Worm (Caenorhabditis elegans) whole organism, young adult: ENCODE data around the gene gck-4.
A peak's percentile ranks its signal among the peaks of the same experiment; 100 is the strongest.

Experiments used
- C06A6.2 ChIP-seq: fragments of 200-800 bp; sonication (Bioruptor generic); conservative IDR thresholded peaks from 2 replicates; pipeline ENCODE4 v1.3.6; 2022; ENCODE audit warnings: missing genetic modification characterization, missing compliant biosample characterization
- F22D6.2 ChIP-seq: sonication (generic microtip); optimal IDR thresholded peaks from 2 replicates; lab custom pipeline; 2016; ENCODE audit warnings: mild to moderate bottlenecking, missing genetic modification characterization, missing compliant biosample characterization
- F33H1.4 ChIP-seq: fragments of 200-800 bp; sonication (Bioruptor generic); IDR thresholded peaks from 2 replicates; pipeline ENCODE4 v1.3.6; 2022; ENCODE audit warnings: missing genetic modification reagents, missing genetic modification characterization, missing compliant biosample characterization
- F37B4.10 ChIP-seq: fragments of 200-800 bp; sonication (Bioruptor generic); IDR thresholded peaks from 2 replicates; pipeline ENCODE4 v1.3.6; 2022; ENCODE audit warnings: missing genetic modification characterization, missing compliant biosample characterization
- F52B5.7 ChIP-seq: sonication (generic microtip); optimal IDR thresholded peaks from 2 replicates; lab custom pipeline; 2016; ENCODE audit warnings: mild to moderate bottlenecking, missing genetic modification characterization, missing compliant biosample characterization
- F55B11.4 ChIP-seq: sonication (generic microtip); optimal IDR thresholded peaks from 2 replicates; lab custom pipeline; 2016; ENCODE audit warnings: missing compliant biosample characterization, missing genetic modification characterization, borderline replicate concordance; ENCODE audit not compliant: insufficient read depth
- K12H6.12 ChIP-seq: fragments of 200-800 bp; sonication (Bioruptor generic); optimal IDR thresholded peaks from 2 replicates; lab custom pipeline; 2018; ENCODE audit warnings: mild to moderate bottlenecking, missing genetic modification characterization, missing compliant biosample characterization
- T07F8.4 ChIP-seq: sonication (generic microtip); optimal IDR thresholded peaks from 2 replicates; lab custom pipeline; 2016; ENCODE audit warnings: mild to moderate bottlenecking, missing genetic modification characterization, moderate library complexity, missing compliant biosample characterization
- Y79H2A.3 ChIP-seq: fragments of 200-800 bp; sonication (Bioruptor generic); conservative IDR thresholded peaks from 2 replicates; pipeline ENCODE4 v1.3.6; 2022; ENCODE audit warnings: missing genetic modification reagents, missing genetic modification characterization, missing compliant biosample characterization
- ama-1 ChIP-seq, 3 experiments: fragments of 150-350 bp in 1 of 3; sonication (generic microtip) in 2 of 3; optimal IDR thresholded peaks; 2 replicates each; lab custom pipeline; 2014 to 2018; ENCODE audit warnings: missing biosample characterization in 2 of 3, missing genetic modification characterization in 2 of 3, missing genetic modification reagents in 2 of 3
- attf-3 ChIP-seq: fragments of 200-800 bp; sonication (Bioruptor generic); conservative IDR thresholded peaks from 2 replicates; pipeline ENCODE4 v1.3.6; 2022; ENCODE audit warnings: missing genetic modification reagents, missing genetic modification characterization, missing compliant biosample characterization
- cebp-1 ChIP-seq, 2 experiments: fragments of 200-800 bp in 1 of 2; sonication (Bioruptor generic) in 1 of 2; sonication (generic microtip) in 1 of 2; IDR thresholded peaks in 1 of 2; optimal IDR thresholded peaks in 1 of 2; 2 replicates each; pipeline versions ENCODE4 v1.3.6 to Lab custom; 2017 to 2022; ENCODE audit warnings: missing compliant biosample characterization in 2 of 2, missing genetic modification characterization in 2 of 2, mild to moderate bottlenecking in 1 of 2, missing genetic modification reagents in 1 of 2, moderate library complexity in 1 of 2
- ceh-27 ChIP-seq: fragments of 200-800 bp; sonication (Bioruptor generic); optimal IDR thresholded peaks from 2 replicates; lab custom pipeline; 2018; ENCODE audit warnings: mild to moderate bottlenecking, missing genetic modification characterization, moderate library complexity, missing compliant biosample characterization
- ceh-40 ChIP-seq: fragments of 200-800 bp; sonication (Bioruptor generic); IDR thresholded peaks from 2 replicates; pipeline ENCODE4 v1.3.6; 2022; ENCODE audit warnings: missing genetic modification characterization, missing compliant biosample characterization
- ceh-79 ChIP-seq: sonication (generic microtip); optimal IDR thresholded peaks from 2 replicates; lab custom pipeline; 2017; ENCODE audit warnings: mild to moderate bottlenecking, missing genetic modification characterization, missing compliant biosample characterization
- dox-1 ChIP-seq: fragments of 200-800 bp; sonication (Bioruptor generic); IDR thresholded peaks from 2 replicates; pipeline ENCODE4 v1.3.6; 2022; ENCODE audit warnings: missing genetic modification reagents, missing genetic modification characterization, missing compliant biosample characterization
- dpff-1 ChIP-seq: sonication (generic microtip); optimal IDR thresholded peaks from 2 replicates; lab custom pipeline; 2017; ENCODE audit warnings: mild to moderate bottlenecking, missing genetic modification characterization, missing compliant biosample characterization
- dpl-1 ChIP-seq: fragments of 150-350 bp; optimal IDR thresholded peaks from 2 replicates; lab custom pipeline; 2014; ENCODE audit warnings: missing biosample characterization, missing genetic modification reagents, missing genetic modification characterization
- efl-1 ChIP-seq: fragments of 150-350 bp; optimal IDR thresholded peaks from 2 replicates; lab custom pipeline; 2014; ENCODE audit warnings: missing biosample characterization, missing genetic modification reagents, missing genetic modification characterization
- ekl-4 ChIP-seq: fragments of 200-800 bp; sonication (Bioruptor generic); IDR thresholded peaks from 2 replicates; pipeline ENCODE4 v1.3.6; 2022; ENCODE audit warnings: missing genetic modification reagents, missing genetic modification characterization, missing compliant biosample characterization
- fkh-3 ChIP-seq: sonication (generic microtip); optimal IDR thresholded peaks from 2 replicates; lab custom pipeline; 2016; ENCODE audit warnings: mild to moderate bottlenecking, missing genetic modification characterization, missing compliant biosample characterization
- hlh-12 ChIP-seq: sonication (generic microtip); optimal IDR thresholded peaks from 2 replicates; lab custom pipeline; 2016; ENCODE audit warnings: missing genetic modification characterization, missing compliant biosample characterization
- hlh-26 ChIP-seq: fragments of 200-800 bp; sonication (Bioruptor generic); conservative IDR thresholded peaks from 2 replicates; pipeline ENCODE4 v1.3.6; 2022; ENCODE audit warnings: missing genetic modification reagents, missing genetic modification characterization, missing compliant biosample characterization
- lag-1 ChIP-seq: fragments of 200-800 bp; sonication (Bioruptor generic); IDR thresholded peaks from 2 replicates; pipeline ENCODE4 v1.3.6; 2022; ENCODE audit warnings: missing genetic modification reagents, missing genetic modification characterization, missing compliant biosample characterization
- let-607 ChIP-seq, 2 experiments: fragments of 200-800 bp in 1 of 2; sonication (Bioruptor generic) in 1 of 2; sonication (generic microtip) in 1 of 2; optimal IDR thresholded peaks; 2 replicates each; lab custom pipeline; 2016 to 2018; ENCODE audit warnings: mild to moderate bottlenecking in 2 of 2, missing compliant biosample characterization in 2 of 2, missing genetic modification characterization in 2 of 2, moderate library complexity in 2 of 2, missing genotype in 1 of 2
- lin-26 ChIP-seq: fragments of 200-800 bp; sonication (Bioruptor generic); IDR thresholded peaks from 2 replicates; pipeline ENCODE4 v1.3.6; 2022; ENCODE audit warnings: missing genetic modification reagents, missing genetic modification characterization, missing compliant biosample characterization
- lin-35 ChIP-seq, 3 experiments: fragments of 150-350 bp in 2 of 3; sonication (generic microtip) in 1 of 3; optimal IDR thresholded peaks; 2 replicates each; lab custom pipeline; 2014 to 2018; ENCODE audit warnings: missing biosample characterization in 3 of 3, missing genetic modification characterization in 3 of 3, missing genetic modification reagents in 3 of 3
- lin-40 ChIP-seq: sonication (generic microtip); optimal IDR thresholded peaks from 2 replicates; lab custom pipeline; 2016; ENCODE audit warnings: missing genetic modification characterization, mild to moderate bottlenecking, missing compliant biosample characterization, missing genotype, missing genetic modification reagents
- lsy-27 ChIP-seq: sonication (generic microtip); optimal IDR thresholded peaks from 2 replicates; lab custom pipeline; 2017; ENCODE audit warnings: missing genetic modification characterization, mild to moderate bottlenecking, missing compliant biosample characterization, antibody characterized with exemption, missing genotype, borderline replicate concordance; ENCODE audit not compliant: insufficient read depth
- madf-8 ChIP-seq: fragments of 200-800 bp; sonication (Bioruptor generic); conservative IDR thresholded peaks from 2 replicates; pipeline ENCODE4 v1.3.6; 2022; ENCODE audit warnings: missing genetic modification reagents, missing genetic modification characterization, missing compliant biosample characterization
- mcd-1 ChIP-seq: fragments of 200-800 bp; sonication (Bioruptor generic); IDR thresholded peaks from 2 replicates; pipeline ENCODE4 v1.3.6; 2022; ENCODE audit warnings: missing genetic modification reagents, missing genetic modification characterization, missing compliant biosample characterization
- mes-4 ChIP-seq: sonication (generic microtip); optimal IDR thresholded peaks from 2 replicates; lab custom pipeline; 2016; ENCODE audit warnings: missing genotype, missing genetic modification characterization, missing compliant biosample characterization
- mxl-1 ChIP-seq: sonication (generic microtip); optimal IDR thresholded peaks from 2 replicates; lab custom pipeline; 2016; ENCODE audit warnings: missing genetic modification characterization, missing compliant biosample characterization
- nfya-2 ChIP-seq: fragments of 200-800 bp; sonication (Bioruptor generic); IDR thresholded peaks from 2 replicates; pipeline ENCODE4 v1.3.6; 2022; ENCODE audit warnings: missing genetic modification reagents, missing genetic modification characterization, missing compliant biosample characterization
- nhr-27 ChIP-seq: fragments of 200-800 bp; sonication (Bioruptor generic); optimal IDR thresholded peaks from 2 replicates; lab custom pipeline; 2018; ENCODE audit warnings: mild to moderate bottlenecking, missing genetic modification characterization, moderate library complexity, missing compliant biosample characterization
- nhr-90 ChIP-seq: sonication (generic microtip); optimal IDR thresholded peaks from 2 replicates; lab custom pipeline; 2016; ENCODE audit warnings: missing genotype, mild to moderate bottlenecking, missing genetic modification characterization, missing compliant biosample characterization
- pbrm-1 ChIP-seq: fragments of 200-800 bp; sonication (Bioruptor generic); IDR thresholded peaks from 2 replicates; pipeline ENCODE4 v1.3.6; 2022; ENCODE audit warnings: missing genetic modification reagents, missing genetic modification characterization, missing compliant biosample characterization
- rec-8 ChIP-seq, 2 experiments: sonication (generic microtip); optimal IDR thresholded peaks; 2 replicates each; lab custom pipeline; 2016; ENCODE audit warnings: mild to moderate bottlenecking in 2 of 2, missing genetic modification characterization in 2 of 2, missing genetic modification reagents in 2 of 2, missing genotype in 2 of 2, missing biosample characterization in 1 of 2, missing compliant biosample characterization in 1 of 2, moderate library complexity in 1 of 2
- sea-2 ChIP-seq: fragments of 200-800 bp; sonication (Bioruptor generic); IDR thresholded peaks from 2 replicates; pipeline ENCODE4 v1.3.6; 2022; ENCODE audit warnings: missing genetic modification characterization, missing compliant biosample characterization
- snpc-1.3 ChIP-seq: sonication (generic microtip); optimal IDR thresholded peaks from 2 replicates; lab custom pipeline; 2017; ENCODE audit warnings: missing genetic modification characterization, mild to moderate bottlenecking, missing compliant biosample characterization, antibody characterized with exemption, moderate library complexity, missing genotype, missing genetic modification reagents; ENCODE audit not compliant: insufficient read depth
- tbp1 ChIP-seq: fragments of 200-800 bp; sonication (Bioruptor generic); optimal IDR thresholded peaks from 2 replicates; lab custom pipeline; 2018; ENCODE audit warnings: mild to moderate bottlenecking, missing genetic modification characterization, missing compliant biosample characterization
- tbx-9 ChIP-seq: sonication (generic microtip); optimal IDR thresholded peaks from 2 replicates; lab custom pipeline; 2016; ENCODE audit warnings: borderline replicate concordance, missing genetic modification characterization, inconsistent platforms, missing compliant biosample characterization
- tlf-1 ChIP-seq: fragments of 200-800 bp; sonication (Bioruptor generic); optimal IDR thresholded peaks from 2 replicates; lab custom pipeline; 2018; ENCODE audit warnings: mild to moderate bottlenecking, missing genetic modification characterization, missing compliant biosample characterization
- unc-62 ChIP-seq: fragments of 150-350 bp; optimal IDR thresholded peaks from 2 replicates; lab custom pipeline; 2014; ENCODE audit warnings: missing biosample characterization, missing genetic modification reagents, missing genetic modification characterization
- ztf-22 ChIP-seq: fragments of 200-800 bp; sonication (Bioruptor generic); optimal IDR thresholded peaks from 2 replicates; lab custom pipeline; 2018; ENCODE audit warnings: mild to moderate bottlenecking, missing genetic modification characterization, moderate library complexity, missing compliant biosample characterization
- ztf-25 ChIP-seq: fragments of 200-800 bp; sonication (Bioruptor generic); IDR thresholded peaks from 2 replicates; pipeline ENCODE4 v1.3.6; 2022; ENCODE audit warnings: missing genetic modification reagents, missing genetic modification characterization, missing compliant biosample characterization
- ztf-26 ChIP-seq: sonication (generic microtip); optimal IDR thresholded peaks from 2 replicates; lab custom pipeline; 2017; ENCODE audit warnings: missing genetic modification characterization, missing compliant biosample characterization
- ztf-28 ChIP-seq: fragments of 200-800 bp; sonication (Bioruptor generic); IDR thresholded peaks from 2 replicates; pipeline ENCODE4 v1.3.6; 2022; ENCODE audit warnings: missing genetic modification reagents, missing genetic modification characterization, missing compliant biosample characterization

The gck-4 gene

DNA sequence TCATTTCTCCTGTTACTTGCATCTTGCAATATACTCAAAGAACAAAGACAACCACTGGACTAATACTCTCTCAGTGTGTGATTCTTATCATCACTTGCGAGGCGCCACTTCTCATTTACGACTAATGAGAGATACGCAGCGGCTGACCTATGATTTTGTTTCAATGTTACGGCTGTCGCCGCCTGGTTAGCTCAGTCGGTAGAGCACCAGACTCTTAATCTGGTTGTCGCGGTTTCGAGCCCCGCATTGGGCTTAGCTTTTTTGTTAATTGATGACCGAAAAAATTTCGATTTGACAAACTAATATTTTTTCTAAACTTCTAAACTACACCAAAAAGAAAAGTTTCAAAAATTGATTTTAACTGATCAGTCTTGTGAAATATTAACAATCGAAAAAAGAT lies 39.3 kb downstream of the gck-4 start:
- no peak for TF ChIP-seq ztf-26 (tag; lab: Kevin White, UChicago)
- no peak for TF ChIP-seq sea-2 (GFP tag; lab: Robert Waterston, UW)
- TF ChIP-seq nhr-90 (tag; lab: Kevin White, UChicago): peak; percentile 25
- no peak for TF ChIP-seq Y79H2A.3 (GFP tag; lab: Robert Waterston, UW)
- peak; percentile 75; the same call in 1 of the 2 replicates for TF ChIP-seq lin-26
- TF ChIP-seq lin-35 (GFP tag; optimal IDR thresholded peaks at IDR 0.05; lab: Kevin White, UChicago): no peak
- TF ChIP-seq F52B5.7 (tag; lab: Kevin White, UChicago): no peak
- TF ChIP-seq cebp-1 (GFP tag; IDR thresholded peaks at IDR 0.05; lab: Robert Waterston, UW): no peak
- no peak for TF ChIP-seq cebp-1 (tag; optimal IDR thresholded peaks at IDR 0.05; lab: Kevin White, UChicago)
- no peak for TF ChIP-seq lag-1 (GFP tag; lab: Robert Waterston, UW)
- no peak for TF ChIP-seq ztf-25
- no peak for TF ChIP-seq efl-1 (GFP tag; lab: Kevin White, UChicago)
- no peak for TF ChIP-seq attf-3 (GFP tag; lab: Robert Waterston, UW)
- TF ChIP-seq fkh-3: no peak
- TF ChIP-seq K12H6.12: peak; percentile 2
- no peak for TF ChIP-seq ztf-28 (GFP tag; lab: Robert Waterston, UW)
- no peak for TF ChIP-seq F55B11.4 (tag; lab: Kevin White, UChicago)
- TF ChIP-seq tbx-9 (tag; lab: Kevin White, UChicago): no peak
- no peak for TF ChIP-seq dpl-1 (GFP tag; lab: Kevin White, UChicago)
- no peak for TF ChIP-seq ekl-4 (GFP tag; lab: Robert Waterston, UW)
- TF ChIP-seq snpc-1.3: no peak
- no peak for TF ChIP-seq mes-4 (tag; lab: Kevin White, UChicago)
- TF ChIP-seq let-607 (tag; optimal IDR thresholded peaks at IDR 0.05; lab: Kevin White, UChicago): peak in 1 of 2 experiments; percentile 41
- no peak for TF ChIP-seq unc-62
- TF ChIP-seq lsy-27 (tag; lab: Kevin White, UChicago): no peak
- TF ChIP-seq mcd-1: no peak
- no peak for TF ChIP-seq hlh-26 (GFP tag; lab: Robert Waterston, UW)
- no peak for TF ChIP-seq ceh-79
- TF ChIP-seq rec-8 (tag; optimal IDR thresholded peaks at IDR 0.05; lab: Kevin White, UChicago): no peak
- TF ChIP-seq F37B4.10 (GFP tag; lab: Robert Waterston, UW): no peak
- no peak for TF ChIP-seq T07F8.4 (tag; lab: Kevin White, UChicago)
- TF ChIP-seq tlf-1 (GFP tag; lab: Kevin White, UChicago): no peak
- TF ChIP-seq C06A6.2 (GFP tag; lab: Robert Waterston, UW): peak; percentile 24; the same call in 1 of the 2 replicates
- TF ChIP-seq mxl-1 (tag; lab: Kevin White, UChicago): no peak
- no peak for TF ChIP-seq nhr-27 (tag; lab: Kevin White, UChicago)
- TF ChIP-seq ztf-22 (GFP tag; lab: Kevin White, UChicago): no peak
- TF ChIP-seq lin-40 (tag; lab: Kevin White, UChicago): no peak
- no peak for TF ChIP-seq F33H1.4 (GFP tag; lab: Robert Waterston, UW)
- no peak for TF ChIP-seq hlh-12
- TF ChIP-seq ceh-27 (GFP tag; lab: Kevin White, UChicago): no peak
- TF ChIP-seq pbrm-1 (GFP tag; lab: Robert Waterston, UW): 0 out of 2 replicates have a peak, but pooled peaks have one; percentile 8
- TF ChIP-seq tbp1 (GFP tag; lab: Kevin White, UChicago): peak; percentile 88
- no peak for TF ChIP-seq dpff-1 (tag; lab: Kevin White, UChicago)
- TF ChIP-seq dox-1 (GFP tag; lab: Robert Waterston, UW): no peak; the same call in 1 of the 2 replicates
- TF ChIP-seq madf-8: no peak
- TF ChIP-seq ceh-40 (GFP tag; lab: Robert Waterston, UW): no peak
- TF ChIP-seq ama-1 (optimal IDR thresholded peaks at IDR 0.05; lab: Kevin White, UChicago): no peak
- peak in 1 of 2 experiments; percentile 59 for TF ChIP-seq ama-1 (GFP tag; optimal IDR thresholded peaks at IDR 0.05; lab: Kevin White, UChicago)
- no peak for TF ChIP-seq F22D6.2 (tag; lab: Kevin White, UChicago)
- no peak for TF ChIP-seq nfya-2 (GFP tag; lab: Robert Waterston, UW)
